Worm (Caenorhabditis elegans) whole organism, mixed stage, embryonic: ENCODE results near the gene F44B9.10.

ENCODE experiments used
- lsy-2 ChIP-seq: fragments of 150-350 bp; optimal IDR thresholded peaks from 2 replicates; lab custom pipeline; 2014; ENCODE audit warnings: missing biosample characterization, missing genetic modification characterization
- nhr-237 ChIP-seq: fragments of 150-350 bp; optimal IDR thresholded peaks from 2 replicates; lab custom pipeline; 2014; ENCODE audit warnings: missing biosample characterization, missing genetic modification characterization
- snpc-4 ChIP-seq: fragments of 150-350 bp; optimal IDR thresholded peaks from 2 replicates; lab custom pipeline; 2014; ENCODE audit warnings: missing biosample characterization, missing genetic modification characterization

- TF ChIP-seq nhr-237 (tag; lab: Kevin White, UChicago) (no peak), lsy-2 (tag; lab: Kevin White, UChicago) (no peak), snpc-4 (tag; lab: Kevin White, UChicago) (no peak)
Observed at ce11 chrIII:8013582-8013981, 19.9 kb downstream of the F44B9.10 start.
